Worm (Caenorhabditis elegans) whole organism, midembryonic: ENCODE results near the gene C30F2.4.
A peak's percentile ranks its signal among the peaks of the same experiment; 100 is the strongest.

Experiments used
- klf-2 ChIP-seq: fragments of 200-800 bp; sonication (Bioruptor generic); conservative IDR thresholded peaks from 2 replicates; pipeline ENCODE4 v1.3.6; 2022; ENCODE audit warnings: missing genetic modification reagents, missing genetic modification characterization, missing compliant biosample characterization
- med-1 ChIP-seq: sonication (generic microtip); optimal IDR thresholded peaks from 2 replicates; lab custom pipeline; 2017; ENCODE audit warnings: missing genetic modification characterization, mild to moderate bottlenecking, missing compliant biosample characterization, antibody characterized with exemption, missing genetic modification reagents; ENCODE audit not compliant: insufficient read depth
- ref-1 ChIP-seq: fragments of 200-800 bp; sonication (Bioruptor generic); conservative IDR thresholded peaks from 2 replicates; pipeline ENCODE4 v1.3.6; 2022; ENCODE audit warnings: missing genetic modification reagents, missing genetic modification characterization, missing compliant biosample characterization
- tab-1 ChIP-seq: fragments of 200-800 bp; sonication (Bioruptor generic); IDR thresholded peaks from 2 replicates; pipeline ENCODE4 v1.3.6; 2022; ENCODE audit warnings: missing genetic modification characterization, missing compliant biosample characterization
- ztf-23 ChIP-seq: fragments of 200-800 bp; sonication (Bioruptor generic); IDR thresholded peaks from 2 replicates; pipeline ENCODE4 v1.3.6; 2022; ENCODE audit warnings: missing genetic modification reagents, missing genetic modification characterization, missing compliant biosample characterization
- ztf-29 ChIP-seq: fragments of 200-800 bp; sonication (Bioruptor generic); IDR thresholded peaks from 2 replicates; pipeline ENCODE4 v1.3.6; 2022; ENCODE audit warnings: missing genetic modification reagents, missing genetic modification characterization, missing compliant biosample characterization

DNA sequence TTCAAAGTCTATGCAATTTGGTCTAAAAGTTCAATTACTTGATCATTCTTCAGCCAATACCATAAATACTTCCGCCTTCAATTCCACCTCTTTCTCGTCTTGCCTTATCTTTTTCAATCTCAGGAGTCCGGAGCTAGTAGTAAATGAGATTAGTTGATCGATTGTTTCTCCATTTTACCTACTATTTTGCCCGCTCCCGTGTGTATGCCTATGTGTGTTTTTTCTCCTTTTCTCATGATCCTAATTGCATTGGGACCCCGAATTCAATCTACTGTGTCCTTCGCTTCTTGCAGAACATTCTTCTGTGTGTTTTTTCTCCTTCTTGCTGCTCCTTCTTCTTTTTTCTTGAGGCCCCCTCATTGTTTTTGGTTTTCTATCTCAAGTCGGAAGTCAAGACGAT is 39.9 kb upstream of the C30F2.4 start:
- TF ChIP-seq ztf-29 (GFP tag; lab: Robert Waterston, UW) = no peak
- no peak for TF ChIP-seq ztf-23
- TF ChIP-seq med-1 = no peak
- no peak for TF ChIP-seq ref-1 (GFP tag; lab: Robert Waterston, UW)
- no peak for TF ChIP-seq tab-1 (GFP tag; lab: Robert Waterston, UW)
- 0 out of 2 replicates have a peak, but pooled peaks have one; percentile 17 for TF ChIP-seq klf-2 (GFP tag; lab: Robert Waterston, UW)
